Worm (Caenorhabditis elegans) whole organism, late embryonic: ENCODE results near the gene F17H10.1.

Experiments
- C08G9.2 ChIP-seq: sonication (generic microtip); optimal IDR thresholded peaks from 2 replicates; lab custom pipeline; 2016; ENCODE audit warnings: mild to moderate bottlenecking, missing genetic modification characterization, moderate library complexity, missing compliant biosample characterization
- F13H6.1 ChIP-seq: sonication (generic microtip); optimal IDR thresholded peaks from 2 replicates; lab custom pipeline; 2016; ENCODE audit warnings: missing genetic modification characterization, missing compliant biosample characterization
- elt-2 ChIP-seq: sonication (generic microtip); optimal IDR thresholded peaks from 2 replicates; lab custom pipeline; 2016; ENCODE audit warnings: missing genetic modification reagents, missing genetic modification characterization, missing compliant biosample characterization
- elt-4 ChIP-seq: sonication (generic microtip); optimal IDR thresholded peaks from 2 replicates; lab custom pipeline; 2016; ENCODE audit warnings: missing genetic modification characterization, missing compliant biosample characterization
- pag-3 ChIP-seq: sonication (generic microtip); optimal IDR thresholded peaks from 2 replicates; lab custom pipeline; 2016; ENCODE audit warnings: missing compliant biosample characterization, missing genetic modification characterization, borderline replicate concordance
- pqm-1 ChIP-seq: sonication (generic microtip); optimal IDR thresholded peaks from 2 replicates; lab custom pipeline; 2016; ENCODE audit warnings: missing genetic modification characterization, missing compliant biosample characterization
- sox-2 ChIP-seq: fragments of 200-800 bp; sonication (Bioruptor generic); IDR thresholded peaks from 2 replicates; pipeline ENCODE4 v1.3.6; 2022; ENCODE audit warnings: missing genetic modification reagents, missing genetic modification characterization, missing compliant biosample characterization
- ttx-3 ChIP-seq: sonication (generic microtip); optimal IDR thresholded peaks from 2 replicates; lab custom pipeline; 2016; ENCODE audit warnings: missing genetic modification reagents, missing genetic modification characterization, missing compliant biosample characterization

DNA sequence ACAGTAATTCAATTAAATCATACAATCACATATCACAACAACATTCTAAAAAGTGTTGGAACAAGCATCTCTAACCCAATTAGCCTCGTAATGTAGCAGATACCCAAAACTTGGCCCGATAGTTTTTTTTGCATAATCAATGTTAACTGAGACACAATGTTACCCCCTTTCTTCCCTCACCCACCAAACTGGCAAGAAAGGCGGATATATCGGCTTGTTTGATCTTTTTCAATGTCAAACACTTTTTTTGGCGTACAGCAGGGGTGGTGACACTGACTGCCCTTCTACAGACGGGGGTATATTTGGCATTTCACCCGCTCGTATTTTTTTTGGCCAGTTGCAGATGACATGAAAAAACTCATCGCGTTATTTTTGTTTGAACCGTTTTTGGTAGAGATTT lies 5.0 kb downstream of the F17H10.1 start:
- TF ChIP-seq C08G9.2 (tag; lab: Kevin White, UChicago) (no peak), F13H6.1 (tag; lab: Kevin White, UChicago) (no peak), pag-3 (no peak), pqm-1 (tag; lab: Kevin White, UChicago) (no peak), sox-2 (GFP tag; lab: Robert Waterston, UW) (no peak), elt-4 (tag; lab: Kevin White, UChicago) (no peak), ttx-3 (tag; lab: Kevin White, UChicago) (no peak), elt-2 (tag; lab: Kevin White, UChicago) (no peak)
